Fruit fly (Drosophila melanogaster): ENCODE data around the gene Dys.

Dys gene

dm6 chr3R:19642893-19643270 is 182.0 kb downstream of the Dys start (continued):
- TF ChIP-seq Hmx (GFP tag; optimal IDR thresholded peaks at IDR 0.05) (no peak), CG6689 (GFP tag; IDR thresholded peaks at IDR 0.05) (no peak), Fer3 (tag; optimal IDR thresholded peaks at IDR 0.05) (peak; percentile 25), B-H2 (GFP tag; optimal IDR thresholded peaks at IDR 0.05) (peak; percentile 8), CG8290 (GFP tag; optimal IDR thresholded peaks at IDR 0.05) (no peak), CG8290 (tag; optimal IDR thresholded peaks at IDR 0.05) (peak in 1 of 2 experiments; percentile 13), CG11085 (GFP tag; IDR thresholded peaks at IDR 0.05) (no peak), pzg (GFP tag; optimal IDR thresholded peaks at IDR 0.05) (peak; percentile 36), inv (GFP tag; IDR thresholded peaks at IDR 0.05; ENCODE audit: partially characterized antibody) (peak; percentile 53), CG18599 (GFP tag; optimal IDR thresholded peaks at IDR 0.05) (no peak), Mrtf (GFP tag; IDR thresholded peaks at IDR 0.05) (0 out of 3 replicates have a peak, but pooled peaks have one; percentile 26), pan (optimal IDR thresholded peaks at IDR 0.05) (no peak), pan (GFP tag; optimal IDR thresholded peaks at IDR 0.05 in 1 of 2, IDR thresholded peaks at IDR 0.05 in 1 of 2) (peak in 1 of 2 experiments; percentile 31), sob (GFP tag; IDR thresholded peaks at IDR 0.05) (peak; percentile 70), CG13775 (GFP tag; optimal IDR thresholded peaks at IDR 0.05) (no peak), Sry-δ (GFP tag; optimal IDR thresholded peaks at IDR 0.05) (peak; percentile 57), pros (GFP tag; optimal IDR thresholded peaks at IDR 0.05) (no peak), Bgb (GFP tag; IDR thresholded peaks at IDR 0.05; ENCODE audit: partially characterized antibody) (peak; percentile 85), Dll (GFP tag; IDR thresholded peaks at IDR 0.05; ENCODE audit: partially characterized antibody) (peak; percentile 81), chif (GFP tag; optimal IDR thresholded peaks at IDR 0.05) (no peak), jigr1 (GFP tag; IDR thresholded peaks at IDR 0.05) (no peak), hbn (GFP tag; IDR thresholded peaks at IDR 0.05; ENCODE audit: partially characterized antibody) (peak; percentile 70), CG1602 (GFP tag; optimal IDR thresholded peaks at IDR 0.05) (no peak), CG10321 (GFP tag; IDR thresholded peaks at IDR 0.05) (no peak), CG9437 (GFP tag; optimal IDR thresholded peaks at IDR 0.05) (peak; percentile 25), CG11560 (tag; IDR thresholded peaks at IDR 0.05) (no peak), lbe (GFP tag; optimal IDR thresholded peaks at IDR 0.05) (peak; percentile 41), CG17385 (GFP tag; optimal IDR thresholded peaks at IDR 0.05) (no peak), CG8281 (tag; optimal IDR thresholded peaks at IDR 0.05) (no peak), CG34422 (GFP tag; IDR thresholded peaks at IDR 0.05) (0 out of 3 replicates have a peak, but pooled peaks have one; percentile 7), CG13624 (GFP tag; optimal IDR thresholded peaks at IDR 0.05) (peak; percentile 35), Dref (GFP tag; IDR thresholded peaks at IDR 0.05) (peak; percentile 34), CG12155 (GFP tag; optimal IDR thresholded peaks at IDR 0.05) (peak; percentile 76), CG32772 (GFP tag; IDR thresholded peaks at IDR 0.05) (no peak), hkb (optimal IDR thresholded peaks at IDR 0.05) (no peak), hkb (GFP tag; IDR thresholded peaks at IDR 0.05) (no peak), aop (GFP tag; IDR thresholded peaks at IDR 0.05) (no peak), ems (GFP tag; optimal IDR thresholded peaks at IDR 0.05) (no peak), Optix (GFP tag; IDR thresholded peaks at IDR 0.05) (no peak), stwl (tag; optimal IDR thresholded peaks at IDR 0.05) (peak; percentile 97), Dip2 (GFP tag; IDR thresholded peaks at IDR 0.05) (no peak), CG11723 (GFP tag; optimal IDR thresholded peaks at IDR 0.05) (peak; percentile 14), CG17361 (GFP tag; IDR thresholded peaks at IDR 0.05) (peak; percentile 47; the same call in 1 of the 3 replicates), lov (optimal IDR thresholded peaks at IDR 0.05) (no peak), lov (GFP tag; IDR thresholded peaks at IDR 0.05) (no peak), CG14014 (GFP tag; IDR thresholded peaks at IDR 0.05) (0 out of 2 replicates have a peak, but pooled peaks have one; percentile 21), eve (GFP tag; optimal IDR thresholded peaks at IDR 0.05) (no peak)
